Fruit fly (Drosophila melanogaster) whole organism, adult: Measurements from ENCODE around the gene Klp67A.
A peak's percentile ranks its signal among the peaks of the same experiment; 100 is the strongest.

Experiments
- CG11617 ChIP-seq: fragments of 200-800 bp; sonication (Bioruptor generic); optimal IDR thresholded peaks from 2 replicates; lab custom pipeline; 2017; ENCODE audit warnings: mild to moderate bottlenecking, missing biosample characterization, missing genetic modification reagents, missing genetic modification characterization
- CG12768 ChIP-seq: fragments of 200-800 bp; sonication (Bioruptor generic); optimal IDR thresholded peaks from 2 replicates; lab custom pipeline; 2017; ENCODE audit warnings: missing biosample characterization, missing genetic modification characterization, mild to moderate bottlenecking, moderate library complexity, missing genetic modification reagents
- CG14711 ChIP-seq: fragments of 200-800 bp; sonication (Bioruptor generic); optimal IDR thresholded peaks from 2 replicates; lab custom pipeline; 2018; ENCODE audit warnings: missing biosample characterization, mild to moderate bottlenecking, missing genetic modification characterization, moderate library complexity
- CG1620 ChIP-seq: fragments of 200-800 bp; sonication (Bioruptor generic); optimal IDR thresholded peaks from 2 replicates; lab custom pipeline; 2016; ENCODE audit warnings: missing biosample characterization, missing genetic modification characterization
- CG33017 ChIP-seq: fragments of 200-800 bp; sonication (Bioruptor generic); optimal IDR thresholded peaks from 2 replicates; lab custom pipeline; 2018; ENCODE audit warnings: missing biosample characterization, mild to moderate bottlenecking, missing genetic modification characterization, moderate library complexity
- CG5204 ChIP-seq: fragments of 200-800 bp; sonication (Bioruptor generic); optimal IDR thresholded peaks from 2 replicates; lab custom pipeline; 2016; ENCODE audit warnings: missing biosample characterization, missing genetic modification characterization
- CG7045 ChIP-seq: fragments of 200-800 bp; sonication (Bioruptor generic); optimal IDR thresholded peaks from 2 replicates; lab custom pipeline; 2017; ENCODE audit warnings: missing biosample characterization, mild to moderate bottlenecking, missing genetic modification characterization
- CG7101 ChIP-seq: fragments of 200-800 bp; sonication (Bioruptor generic); optimal IDR thresholded peaks from 2 replicates; lab custom pipeline; 2018; ENCODE audit warnings: missing biosample characterization, mild to moderate bottlenecking, missing genetic modification characterization, moderate library complexity
- Clk ChIP-seq: fragments of 200-800 bp; sonication (Bioruptor generic); optimal IDR thresholded peaks from 2 replicates; lab custom pipeline; 2017; ENCODE audit warnings: missing biosample characterization, missing genetic modification characterization
- Crg-1 ChIP-seq: fragments of 200-800 bp; sonication (Bioruptor generic); optimal IDR thresholded peaks from 2 replicates; lab custom pipeline; 2016; ENCODE audit warnings: missing biosample characterization, missing genetic modification characterization
- Hr96 ChIP-seq: fragments of 200-800 bp; sonication (Bioruptor generic); optimal IDR thresholded peaks from 2 replicates; lab custom pipeline; 2016; ENCODE audit warnings: missing biosample characterization, missing genetic modification characterization
- Mnt ChIP-seq: fragments of 200-800 bp; sonication (Bioruptor generic); optimal IDR thresholded peaks from 2 replicates; lab custom pipeline; 2016; ENCODE audit warnings: missing biosample characterization, mild to moderate bottlenecking, missing genetic modification characterization
- bab1 ChIP-seq: fragments of 200-800 bp; sonication (Bioruptor generic); optimal IDR thresholded peaks from 3 replicates; lab custom pipeline; 2019; ENCODE audit warnings: missing biosample characterization, mild to moderate bottlenecking, missing genetic modification characterization, moderate library complexity
- cic ChIP-seq: fragments of 200-800 bp; sonication (Bioruptor generic); optimal IDR thresholded peaks from 2 replicates; lab custom pipeline; 2017; ENCODE audit warnings: missing biosample characterization, mild to moderate bottlenecking, missing genetic modification characterization, moderate library complexity
- cnc ChIP-seq, 2 experiments: fragments of >200 bp; optimal IDR thresholded peaks; 2 replicates each; lab custom pipeline; 2017
- kay ChIP-seq: fragments of 200-800 bp; sonication (Bioruptor generic); peaks from one replicate; lab custom pipeline; 2016; ENCODE audit warnings: missing biosample characterization, missing genetic modification characterization, borderline replicate concordance
- ovo ChIP-seq: fragments of 200-800 bp; sonication (Bioruptor generic); optimal IDR thresholded peaks from 2 replicates; lab custom pipeline; 2016; ENCODE audit warnings: missing biosample characterization, missing genetic modification characterization
- pad ChIP-seq: fragments of 200-800 bp; sonication (Bioruptor generic); optimal IDR thresholded peaks from 3 replicates; lab custom pipeline; 2017; ENCODE audit warnings: missing biosample characterization, missing genetic modification characterization, mild to moderate bottlenecking, moderate library complexity, missing genetic modification reagents
- tj ChIP-seq: fragments of 200-800 bp; sonication (Bioruptor generic); optimal IDR thresholded peaks from 3 replicates; lab custom pipeline; 2017; ENCODE audit warnings: missing biosample characterization, mild to moderate bottlenecking, missing genetic modification characterization, moderate library complexity
- toe ChIP-seq: fragments of 200-800 bp; sonication (Bioruptor generic); optimal IDR thresholded peaks from 2 replicates; lab custom pipeline; 2016; ENCODE audit warnings: missing biosample characterization, missing genetic modification characterization

Gene Klp67A

dm6 chr3L:9353733-9354132 is 13.1 kb downstream of the Klp67A start, which contains the start of gene CG32040:
CG32040 (plus strand) TSS chr3L:9354033.
- TF ChIP-seq Hr96 (GFP tag; lab: Kevin White, UChicago) = no peak
- TF ChIP-seq CG33017 (tag; lab: Kevin White, UChicago) = no peak

dm6 chr3L:9349314-9349733 is 17.5 kb downstream of the Klp67A start, which contains the start of gene PGRP-LF:
PGRP-LF (plus strand) TSS chr3L:9349609.
- TF ChIP-seq CG5204 = peak; percentile 38
- peak; percentile 7 for TF ChIP-seq CG11617
- TF ChIP-seq ovo (GFP tag; lab: Kevin White, UChicago) = no peak
- TF ChIP-seq CG14711 (tag; lab: Kevin White, UChicago) = no peak
- peak; percentile 24 for TF ChIP-seq bab1 (GFP tag; lab: Kevin White, UChicago)
- peak; percentile 36 for TF ChIP-seq Hr96 (GFP tag; lab: Kevin White, UChicago)
- peak; percentile 5 for TF ChIP-seq Clk (GFP tag; lab: Kevin White, UChicago)
- TF ChIP-seq tj = no peak
- TF ChIP-seq toe (GFP tag; lab: Kevin White, UChicago) = peak; percentile 50
- TF ChIP-seq cnc (optimal IDR thresholded peaks at IDR 0.05; lab: Kevin White, UChicago) = no peak
- peak; percentile 92 for TF ChIP-seq cic
- TF ChIP-seq kay (GFP tag; lab: Kevin White, UChicago) = peak; percentile 99
- no peak for TF ChIP-seq CG1620
- no peak for TF ChIP-seq Crg-1
- TF ChIP-seq pad (GFP tag; lab: Kevin White, UChicago) = no peak
- no peak for TF ChIP-seq CG7045 (GFP tag; lab: Kevin White, UChicago)
- peak; percentile 85 for TF ChIP-seq CG12768
- peak; percentile 54 for TF ChIP-seq CG7101 (tag; lab: Kevin White, UChicago)
- TF ChIP-seq Mnt (GFP tag; lab: Kevin White, UChicago) = peak; percentile 60
- peak; percentile 74 for TF ChIP-seq CG33017 (tag; lab: Kevin White, UChicago)

dm6 chr3L:9345157-9345556 is 21.7 kb downstream of the Klp67A start:
- TF ChIP-seq CG14711 (tag; lab: Kevin White, UChicago) = no peak
- no peak for TF ChIP-seq Crg-1
- no peak for TF ChIP-seq cnc (optimal IDR thresholded peaks at IDR 0.05; lab: Kevin White, UChicago)
- TF ChIP-seq ovo (GFP tag; lab: Kevin White, UChicago) = no peak
- TF ChIP-seq CG7045 (GFP tag; lab: Kevin White, UChicago) = no peak
- no peak for TF ChIP-seq Mnt (GFP tag; lab: Kevin White, UChicago)
- TF ChIP-seq Hr96 (GFP tag; lab: Kevin White, UChicago) = no peak
- TF ChIP-seq CG11617 = no peak
- TF ChIP-seq pad (GFP tag; lab: Kevin White, UChicago) = no peak
- TF ChIP-seq cic = no peak
- TF ChIP-seq toe (GFP tag; lab: Kevin White, UChicago) = no peak
- no peak for TF ChIP-seq CG33017 (tag; lab: Kevin White, UChicago)
- TF ChIP-seq tj = no peak
- no peak for TF ChIP-seq CG5204
- no peak for TF ChIP-seq CG1620
- TF ChIP-seq kay (GFP tag; lab: Kevin White, UChicago) = no peak
- no peak for TF ChIP-seq CG7101 (tag; lab: Kevin White, UChicago)
- no peak for TF ChIP-seq CG12768
- no peak for TF ChIP-seq bab1 (GFP tag; lab: Kevin White, UChicago)
- no peak for TF ChIP-seq Clk (GFP tag; lab: Kevin White, UChicago)

dm6 chr3L:9343963-9344362 is 22.9 kb downstream of the Klp67A start:
- no peak for TF ChIP-seq CG7101 (tag; lab: Kevin White, UChicago)
- peak; percentile 42 for TF ChIP-seq CG12768

- TF ChIP-seq Crg-1 = no peak
- TF ChIP-seq Mnt (GFP tag; lab: Kevin White, UChicago) = no peak
- no peak for TF ChIP-seq tj
- TF ChIP-seq pad (GFP tag; lab: Kevin White, UChicago) = no peak
- no peak for TF ChIP-seq CG1620
- TF ChIP-seq CG7101 (tag; lab: Kevin White, UChicago) = no peak
- no peak for TF ChIP-seq kay (GFP tag; lab: Kevin White, UChicago)
- TF ChIP-seq cic = peak; percentile 21
- TF ChIP-seq Hr96 (GFP tag; lab: Kevin White, UChicago) = no peak
- peak; percentile 2 for TF ChIP-seq CG12768
- TF ChIP-seq CG7045 (GFP tag; lab: Kevin White, UChicago) = no peak
- TF ChIP-seq CG11617 = no peak
Observed at dm6 chr3L:9340839-9341238, 26.0 kb downstream of the Klp67A start.

dm6 chr3L:9340232-9340631 is 26.6 kb downstream of the Klp67A start:
- TF ChIP-seq Clk (GFP tag; lab: Kevin White, UChicago) (no peak), toe (GFP tag; lab: Kevin White, UChicago) (no peak), ovo (GFP tag; lab: Kevin White, UChicago) (no peak), Hr96 (GFP tag; lab: Kevin White, UChicago) (peak; percentile 1), pad (GFP tag; lab: Kevin White, UChicago) (no peak), CG1620 (no peak), CG14711 (tag; lab: Kevin White, UChicago) (no peak), CG12768 (peak; percentile 40), CG5204 (no peak), CG33017 (tag; lab: Kevin White, UChicago) (no peak), bab1 (GFP tag; lab: Kevin White, UChicago) (no peak), kay (GFP tag; lab: Kevin White, UChicago) (no peak), Mnt (GFP tag; lab: Kevin White, UChicago) (peak; percentile 30), CG7045 (GFP tag; lab: Kevin White, UChicago) (no peak), CG7101 (tag; lab: Kevin White, UChicago) (no peak), CG11617 (no peak)

dm6 chr3L:9339021-9339420 is 27.8 kb downstream of the Klp67A start:
- TF ChIP-seq CG33017 (tag; lab: Kevin White, UChicago) (peak; percentile 5), cic (no peak), kay (GFP tag; lab: Kevin White, UChicago) (peak; percentile 77), Hr96 (GFP tag; lab: Kevin White, UChicago) (no peak), CG7045 (GFP tag; lab: Kevin White, UChicago) (no peak), CG11617 (no peak), cnc (optimal IDR thresholded peaks at IDR 0.05; lab: Kevin White, UChicago) (no peak), tj (no peak), CG5204 (peak; percentile 15)
